Fruit fly (Drosophila melanogaster) whole organism, wandering third instar larva: ENCODE measurements around the gene dwg.

ENCODE experiments used
- CrebA ChIP-seq: fragments of 200-800 bp; sonication (Bioruptor generic); optimal IDR thresholded peaks from 2 replicates; lab custom pipeline; 2016; ENCODE audit warnings: missing biosample characterization, mild to moderate bottlenecking, missing genetic modification characterization, borderline replicate concordance
- Dfd ChIP-seq: fragments of >200 bp; optimal IDR thresholded peaks from 2 replicates; lab custom pipeline; 2017; ENCODE audit warnings: missing biosample characterization, missing genetic modification characterization
- Dif ChIP-seq: fragments of 200-275, 200-300 bp; sonication (Bioruptor generic); optimal IDR thresholded peaks from 2 replicates; lab custom pipeline; 2018; ENCODE audit warnings: missing biosample characterization, missing genetic modification characterization; ENCODE audit not compliant: partially characterized antibody
- GATAd ChIP-seq: sonication (Bioruptor generic); optimal IDR thresholded peaks from 2 replicates; lab custom pipeline; 2016; ENCODE audit warnings: missing biosample characterization, missing genetic modification characterization
- Mio ChIP-seq: sonication (Bioruptor generic); optimal IDR thresholded peaks from 2 replicates; lab custom pipeline; 2016; ENCODE audit warnings: missing biosample characterization, missing genetic modification characterization
- OdsH ChIP-seq: fragments of 200-800 bp; sonication (Bioruptor generic); optimal IDR thresholded peaks from 2 replicates; lab custom pipeline; 2016; ENCODE audit warnings: missing biosample characterization, mild to moderate bottlenecking, missing genetic modification characterization
- br ChIP-seq: fragments of 200-800 bp; sonication (Bioruptor generic); optimal IDR thresholded peaks from 2 replicates; lab custom pipeline; 2016; ENCODE audit warnings: missing biosample characterization, missing genetic modification characterization
- dsf ChIP-seq: sonication (Bioruptor generic); optimal IDR thresholded peaks from 2 replicates; lab custom pipeline; 2016; ENCODE audit warnings: missing biosample characterization, missing genetic modification characterization, borderline replicate concordance
- ey ChIP-seq: fragments of 200-800 bp; sonication (Bioruptor generic); optimal IDR thresholded peaks from 2 replicates; lab custom pipeline; 2016; ENCODE audit warnings: missing biosample characterization, missing genetic modification characterization
- pan ChIP-seq: fragments of >200 bp; optimal IDR thresholded peaks from 2 replicates; lab custom pipeline; 2017
- usp ChIP-seq: fragments of >200 bp; optimal IDR thresholded peaks from 2 replicates; lab custom pipeline; 2017; ENCODE audit warnings: missing biosample characterization, missing genetic modification characterization

- TF ChIP-seq Mio (GFP tag; lab: Kevin White, UChicago) (no peak), br (no peak), Dfd (no peak), Dif (GFP tag; lab: Kevin White, UChicago) (no peak), OdsH (GFP tag; lab: Kevin White, UChicago) (no peak), ey (GFP tag; lab: Kevin White, UChicago) (no peak), pan (lab: Kevin White, UChicago) (no peak), dsf (no peak), CrebA (no peak), usp (GFP tag; lab: Kevin White, UChicago) (no peak), GATAd (GFP tag; lab: Kevin White, UChicago) (no peak)
These were observed 33.7 kb downstream of the dwg start for dm6 chrX:2761198-2761597.
